Worm (Caenorhabditis elegans) whole organism, L4 larva: ENCODE results near the gene mks-2.

Experiments
- F10B5.3 ChIP-seq: sonication (generic microtip); optimal IDR thresholded peaks from 2 replicates; lab custom pipeline; 2016; ENCODE audit warnings: mild to moderate bottlenecking, missing genetic modification characterization, missing compliant biosample characterization
- F37D6.2 ChIP-seq: sonication (generic microtip); optimal IDR thresholded peaks from 2 replicates; lab custom pipeline; 2016; ENCODE audit warnings: mild to moderate bottlenecking, missing genetic modification characterization, missing compliant biosample characterization
- F44E2.7 ChIP-seq: fragments of 200-800 bp; sonication (Bioruptor generic); IDR thresholded peaks from 2 replicates; pipeline ENCODE4 v2.1.2; 2022; ENCODE audit warnings: missing genetic modification characterization, missing compliant biosample characterization
- T26A8.4 ChIP-seq: fragments of 200-800 bp; sonication (Bioruptor generic); IDR thresholded peaks from 2 replicates; pipeline ENCODE4 v1.3.6; 2022; ENCODE audit warnings: missing genetic modification characterization, missing compliant biosample characterization
- Y105C5A.15 ChIP-seq: fragments of 200-800 bp; sonication (Bioruptor generic); IDR thresholded peaks from 2 replicates; pipeline ENCODE4 v1.3.6; 2022; ENCODE audit warnings: missing genetic modification characterization, missing compliant biosample characterization
- Y5F2A.4 ChIP-seq: fragments of 200-800 bp; sonication (Bioruptor generic); optimal IDR thresholded peaks from 2 replicates; lab custom pipeline; 2018; ENCODE audit warnings: mild to moderate bottlenecking, missing genetic modification characterization, missing compliant biosample characterization
- aha-1 ChIP-seq: fragments of 150-350 bp; peaks from one replicate; lab custom pipeline; 2014; ENCODE audit warnings: missing biosample characterization, missing genetic modification characterization
- ama-1 ChIP-seq: fragments of 150-350 bp; optimal IDR thresholded peaks from 2 replicates; lab custom pipeline; 2014; ENCODE audit warnings: inconsistent platforms, mixed read lengths
- attf-4 ChIP-seq: sonication (generic microtip); optimal IDR thresholded peaks from 3 replicates; lab custom pipeline; 2017; ENCODE audit warnings: missing biosample characterization, missing genetic modification characterization
- ceh-62 ChIP-seq: sonication (generic microtip); optimal IDR thresholded peaks from 2 replicates; lab custom pipeline; 2017; ENCODE audit warnings: missing biosample characterization, missing genetic modification characterization
- ceh-82 ChIP-seq: sonication (generic microtip); optimal IDR thresholded peaks from 2 replicates; lab custom pipeline; 2017; ENCODE audit warnings: missing biosample characterization, missing genetic modification characterization
- daf-8 ChIP-seq: fragments of 200-800 bp; sonication (Bioruptor generic); IDR thresholded peaks from 2 replicates; pipeline ENCODE4 v1.3.6; 2022; ENCODE audit warnings: missing genetic modification characterization, missing compliant biosample characterization
- duxl-1 ChIP-seq: sonication (generic microtip); optimal IDR thresholded peaks from 2 replicates; lab custom pipeline; 2016; ENCODE audit warnings: mild to moderate bottlenecking, missing genetic modification characterization, moderate library complexity, missing compliant biosample characterization; ENCODE audit not compliant: poor library complexity
- egl-27 ChIP-seq: sonication (generic microtip); optimal IDR thresholded peaks from 3 replicates; lab custom pipeline; 2017; ENCODE audit warnings: missing biosample characterization, missing genetic modification reagents, missing genetic modification characterization
- egl-43 ChIP-seq: fragments of 200-800 bp; sonication (Bioruptor generic); IDR thresholded peaks from 2 replicates; pipeline ENCODE4 v1.3.6; 2022; ENCODE audit warnings: missing genetic modification reagents, missing genetic modification characterization, missing compliant biosample characterization
- hif-1 ChIP-seq, 2 experiments: sonication (generic microtip); optimal IDR thresholded peaks; 2 replicates each; lab custom pipeline; 2016 to 2017; ENCODE audit warnings: missing compliant biosample characterization in 2 of 2, missing genetic modification characterization in 2 of 2, missing genetic modification reagents in 2 of 2, missing genotype in 2 of 2, mild to moderate bottlenecking in 1 of 2
- hlh-11 ChIP-seq: fragments of 200-800 bp; sonication (Bioruptor generic); optimal IDR thresholded peaks from 2 replicates; lab custom pipeline; 2018; ENCODE audit warnings: mild to moderate bottlenecking, missing genetic modification characterization, missing compliant biosample characterization
- hlh-30 ChIP-seq: sonication (generic microtip); optimal IDR thresholded peaks from 2 replicates; lab custom pipeline; 2017; ENCODE audit warnings: antibody characterized with exemption, mild to moderate bottlenecking, missing genetic modification characterization, missing compliant biosample characterization; ENCODE audit not compliant: insufficient read depth
- jun-1 ChIP-seq: fragments of 150-350 bp; optimal IDR thresholded peaks from 2 replicates; lab custom pipeline; 2014; ENCODE audit warnings: missing biosample characterization, missing genetic modification reagents, missing genetic modification characterization
- lim-7 ChIP-seq: fragments of 200-800 bp; sonication (Bioruptor generic); IDR thresholded peaks from 2 replicates; pipeline ENCODE4 v1.3.6; 2022; ENCODE audit warnings: missing genetic modification characterization, missing compliant biosample characterization
- lin-15B ChIP-seq: fragments of 150-350 bp; sonication (generic microtip); optimal IDR thresholded peaks from 3 replicates; lab custom pipeline; 2014; ENCODE audit warnings: missing biosample characterization, missing genetic modification characterization
- lin-38 ChIP-seq: fragments of 200-800 bp; sonication (Bioruptor generic); IDR thresholded peaks from 2 replicates; pipeline ENCODE4 v1.3.6; 2022; ENCODE audit warnings: missing genetic modification reagents, missing genetic modification characterization, missing compliant biosample characterization
- lir-3 ChIP-seq: sonication (generic microtip); optimal IDR thresholded peaks from 2 replicates; lab custom pipeline; 2016; ENCODE audit warnings: mild to moderate bottlenecking, missing genetic modification characterization, missing compliant biosample characterization
- madf-5 ChIP-seq, 2 experiments: fragments of 200-800 bp; sonication (Bioruptor generic); IDR thresholded peaks; 2 replicates each; pipeline ENCODE4 v1.3.6; 2022; ENCODE audit warnings: missing compliant biosample characterization in 2 of 2, missing genetic modification characterization in 2 of 2
- mdl-1 ChIP-seq, 2 experiments: fragments of 150-350 bp in 1 of 2; sonication (generic microtip) in 1 of 2; optimal IDR thresholded peaks; 2 replicates each; lab custom pipeline; 2014 to 2017; ENCODE audit warnings: missing biosample characterization in 2 of 2, missing genetic modification characterization in 2 of 2
- mdt-29 ChIP-seq: fragments of 200-800 bp; sonication (Bioruptor generic); IDR thresholded peaks from 2 replicates; pipeline ENCODE4 v1.3.6; 2022; ENCODE audit warnings: missing genetic modification reagents, missing genetic modification characterization, missing compliant biosample characterization
- mes-2 ChIP-seq: sonication (generic microtip); optimal IDR thresholded peaks from 2 replicates; lab custom pipeline; 2016; ENCODE audit warnings: missing genotype, mild to moderate bottlenecking, missing genetic modification characterization, missing compliant biosample characterization; ENCODE audit not compliant: poor library complexity, severe bottlenecking
- mxl-3 ChIP-seq: fragments of 200-800 bp; sonication (Bioruptor generic); optimal IDR thresholded peaks from 2 replicates; lab custom pipeline; 2018; ENCODE audit warnings: mild to moderate bottlenecking, missing genetic modification characterization, missing compliant biosample characterization
- nhr-11 ChIP-seq: fragments of 150-350 bp; optimal IDR thresholded peaks from 2 replicates; lab custom pipeline; 2014; ENCODE audit warnings: missing biosample characterization, missing genetic modification characterization
- nhr-237 ChIP-seq: sonication (generic microtip); optimal IDR thresholded peaks from 2 replicates; lab custom pipeline; 2017; ENCODE audit warnings: missing biosample characterization, missing genetic modification characterization
- nhr-25 ChIP-seq: sonication (generic microtip); optimal IDR thresholded peaks from 2 replicates; lab custom pipeline; 2017; ENCODE audit warnings: missing genetic modification characterization, mild to moderate bottlenecking, missing compliant biosample characterization, antibody characterized with exemption, moderate library complexity, borderline replicate concordance; ENCODE audit not compliant: insufficient read depth
- nhr-41 ChIP-seq: fragments of 200-800 bp; sonication (Bioruptor generic); IDR thresholded peaks from 2 replicates; pipeline ENCODE4 v1.3.6; 2022; ENCODE audit warnings: missing genetic modification reagents, missing genetic modification characterization, missing compliant biosample characterization
- nhr-76 ChIP-seq: fragments of 150-350 bp; optimal IDR thresholded peaks from 2 replicates; lab custom pipeline; 2014; ENCODE audit warnings: missing biosample characterization, missing genetic modification characterization
- pha-4 ChIP-seq, 2 experiments: fragments of 150-350 bp in 1 of 2; fragments of 200-800 bp in 1 of 2; sonication (Bioruptor generic) in 1 of 2; IDR thresholded peaks in 1 of 2; optimal IDR thresholded peaks in 1 of 2; 2 replicates each; pipeline versions ENCODE4 v1.3.6 to Lab custom; 2014 to 2022; ENCODE audit warnings: missing genetic modification characterization in 2 of 2, missing genetic modification reagents in 2 of 2, missing biosample characterization in 1 of 2, missing compliant biosample characterization in 1 of 2
- php-3 ChIP-seq: fragments of 200-800 bp; sonication (Bioruptor generic); IDR thresholded peaks from 2 replicates; pipeline ENCODE4 v1.3.6; 2022; ENCODE audit warnings: missing genetic modification reagents, missing genetic modification characterization, missing compliant biosample characterization
- rbr-2 ChIP-seq: sonication (generic microtip); optimal IDR thresholded peaks from 2 replicates; lab custom pipeline; 2016; ENCODE audit warnings: missing genotype, missing genetic modification characterization, missing compliant biosample characterization
- sdz-12 ChIP-seq: fragments of 200-800 bp; sonication (Bioruptor generic); optimal IDR thresholded peaks from 2 replicates; lab custom pipeline; 2018; ENCODE audit warnings: mild to moderate bottlenecking, missing genetic modification characterization, missing compliant biosample characterization
- snpc-1.2 ChIP-seq: fragments of 200-800 bp; sonication (Bioruptor generic); IDR thresholded peaks from 2 replicates; pipeline ENCODE4 v1.3.6; 2022; ENCODE audit warnings: missing genetic modification reagents, missing genetic modification characterization, missing compliant biosample characterization
- snpc-4 ChIP-seq: fragments of 150-350 bp; optimal IDR thresholded peaks from 2 replicates; lab custom pipeline; 2014; ENCODE audit warnings: missing biosample characterization, missing genetic modification characterization
- unc-130 ChIP-seq: sonication (generic microtip); optimal IDR thresholded peaks from 2 replicates; lab custom pipeline; 2016; ENCODE audit warnings: missing genetic modification reagents, missing genetic modification characterization, missing compliant biosample characterization
- unc-39 ChIP-seq: sonication (generic microtip); optimal IDR thresholded peaks from 2 replicates; lab custom pipeline; 2017; ENCODE audit warnings: missing biosample characterization, missing genetic modification characterization
- unc-62 ChIP-seq, 3 experiments: fragments of 150-350 bp in 1 of 3; sonication (generic microtip); optimal IDR thresholded peaks in 2 of 3; peaks in 1 of 3; 1 replicate in 1 of 3; 2 replicates in 2 of 3; lab custom pipeline; 2014 to 2017; ENCODE audit warnings: missing biosample characterization in 3 of 3, missing genetic modification characterization in 3 of 3, missing genetic modification reagents in 3 of 3, missing genotype in 1 of 3
- vab-7 ChIP-seq: fragments of 200-800 bp; sonication (Bioruptor generic); IDR thresholded peaks from 2 replicates; pipeline ENCODE4 v1.3.6; 2022; ENCODE audit warnings: missing genetic modification reagents, missing genetic modification characterization, missing compliant biosample characterization
- zag-1 ChIP-seq: fragments of 150-350 bp; optimal IDR thresholded peaks from 2 replicates; lab custom pipeline; 2014; ENCODE audit warnings: missing biosample characterization, missing genetic modification characterization
- zfp-3 ChIP-seq: fragments of 200-800 bp; sonication (Bioruptor generic); conservative IDR thresholded peaks from 2 replicates; pipeline ENCODE4 v1.3.6; 2022; ENCODE audit warnings: missing genetic modification reagents, missing genetic modification characterization, missing compliant biosample characterization
- zip-11 ChIP-seq: fragments of 200-800 bp; sonication (Bioruptor generic); IDR thresholded peaks from 2 replicates; pipeline ENCODE4 v1.3.6; 2022; ENCODE audit warnings: missing genetic modification characterization, missing compliant biosample characterization
- zip-2 ChIP-seq: fragments of 150-350 bp; optimal IDR thresholded peaks from 2 replicates; lab custom pipeline; 2014; ENCODE audit warnings: missing biosample characterization, missing genetic modification characterization
- ztf-11 ChIP-seq: fragments of 150-350 bp; optimal IDR thresholded peaks from 2 replicates; lab custom pipeline; 2014; ENCODE audit warnings: missing biosample characterization, missing genetic modification characterization
- ztf-7 ChIP-seq: fragments of 150-350 bp; optimal IDR thresholded peaks from 2 replicates; lab custom pipeline; 2014; ENCODE audit warnings: missing biosample characterization, missing genetic modification characterization

mks-2 gene

DNA sequence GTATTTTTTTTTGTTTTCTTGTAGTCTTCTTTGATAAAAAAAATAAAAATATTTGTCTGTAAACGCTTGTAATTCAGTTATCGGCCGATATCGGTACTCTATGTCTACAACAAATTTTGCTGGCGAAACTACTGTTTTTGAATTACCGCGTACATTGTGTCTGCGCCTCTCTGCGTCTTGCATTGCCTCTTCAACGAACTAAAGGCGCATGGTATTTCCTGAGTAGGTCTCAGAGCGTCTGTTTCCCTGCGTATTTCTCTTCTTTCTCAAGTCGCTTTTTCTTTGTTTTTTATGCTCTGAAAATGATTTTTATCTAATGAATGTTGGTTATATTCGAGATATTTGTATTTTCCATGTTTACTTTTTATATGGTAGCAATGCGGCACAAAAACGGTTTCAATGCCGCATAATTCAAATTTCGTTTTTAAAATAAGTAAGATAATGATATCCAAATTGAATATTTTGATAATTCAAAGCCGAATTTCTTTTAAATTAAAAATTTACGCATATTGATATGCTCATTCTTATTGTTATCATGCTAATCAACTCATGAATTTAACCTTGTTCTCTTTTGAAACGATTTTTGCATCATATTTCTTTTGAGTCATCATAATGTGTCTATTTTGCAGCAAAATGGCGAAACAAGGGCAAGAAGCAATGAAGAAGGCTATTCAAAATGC, 31.7 kb upstream of the mks-2 start, which contains the start of gene phb-2 (continued):
- TF ChIP-seq Y5F2A.4 (GFP tag; lab: Kevin White, UChicago) (no peak), aha-1 (tag; lab: Kevin White, UChicago) (peak; percentile 95), F10B5.3 (no peak), daf-8 (GFP tag; lab: Robert Waterston, UW) (no peak), Y105C5A.15 (GFP tag; lab: Robert Waterston, UW) (no peak), unc-39 (tag; lab: Kevin White, UChicago) (no peak), mdt-29 (GFP tag; lab: Robert Waterston, UW) (no peak), snpc-4 (tag; lab: Kevin White, UChicago) (no peak), ztf-7 (no peak), ceh-62 (no peak), madf-5 (GFP tag; IDR thresholded peaks at IDR 0.05; lab: Robert Waterston, UW) (no peak), rbr-2 (tag; lab: Kevin White, UChicago) (peak; percentile 68), attf-4 (tag; lab: Kevin White, UChicago) (no peak), ztf-11 (tag; lab: Kevin White, UChicago) (no peak), zfp-3 (GFP tag; lab: Robert Waterston, UW) (no peak), zag-1 (tag; lab: Kevin White, UChicago) (no peak), F37D6.2 (tag; lab: Kevin White, UChicago) (no peak), unc-130 (GFP tag; lab: Kevin White, UChicago) (peak; percentile 55), hlh-11 (tag; lab: Kevin White, UChicago) (peak; percentile 53), nhr-11 (tag; lab: Kevin White, UChicago) (peak; percentile 41), lir-3 (tag; lab: Kevin White, UChicago) (no peak), hif-1 (tag; optimal IDR thresholded peaks at IDR 0.05; lab: Kevin White, UChicago) (peak in 1 of 2 experiments; percentile 45), mdl-1 (tag; optimal IDR thresholded peaks at IDR 0.05; lab: Kevin White, UChicago) (peak in 1 of 2 experiments; percentile 0), egl-43 (GFP tag; lab: Robert Waterston, UW) (no peak), sdz-12 (GFP tag; lab: Kevin White, UChicago) (no peak), F44E2.7 (no peak), egl-27 (tag; lab: Kevin White, UChicago) (no peak), zip-2 (tag; lab: Kevin White, UChicago) (no peak), nhr-25 (peak; percentile 54), nhr-237 (no peak), php-3 (GFP tag; lab: Robert Waterston, UW) (0 out of 2 replicates have a peak, but pooled peaks have one; percentile 34), T26A8.4 (GFP tag; lab: Robert Waterston, UW) (peak; percentile 70), ama-1 (lab: Kevin White, UChicago) (peak; percentile 60), nhr-76 (tag; lab: Kevin White, UChicago) (no peak), duxl-1 (tag; lab: Kevin White, UChicago) (peak; percentile 40), lim-7 (GFP tag; lab: Robert Waterston, UW) (no peak), mxl-3 (GFP tag; lab: Kevin White, UChicago) (no peak)

ce11 chrII:6248503-6248902, 29.3 kb upstream of the mks-2 start:
- peak; percentile 57; the same call in 1 of the 2 replicates for TF ChIP-seq pha-4 (GFP tag; IDR thresholded peaks at IDR 0.05; lab: Robert Waterston, UW)
- TF ChIP-seq pha-4 (tag; optimal IDR thresholded peaks at IDR 0.05; lab: Kevin White, UChicago) = no peak
- TF ChIP-seq T26A8.4 (GFP tag; lab: Robert Waterston, UW) = no peak
- TF ChIP-seq lin-38 (GFP tag; lab: Robert Waterston, UW) = peak; percentile 70
- TF ChIP-seq duxl-1 (tag; lab: Kevin White, UChicago) = peak; percentile 18
- no peak for TF ChIP-seq hif-1 (tag; optimal IDR thresholded peaks at IDR 0.05; lab: Kevin White, UChicago)
- no peak; the same call in 1 of the 2 replicates for TF ChIP-seq vab-7 (GFP tag; lab: Robert Waterston, UW)
- 0 out of 2 replicates have a peak, but pooled peaks have one; percentile 16 for TF ChIP-seq nhr-41
- TF ChIP-seq snpc-1.2 (GFP tag; lab: Robert Waterston, UW) = peak; percentile 77
- TF ChIP-seq hlh-30 (tag; lab: Kevin White, UChicago) = peak; percentile 48
- no peak for TF ChIP-seq jun-1 (tag; lab: Kevin White, UChicago)
- TF ChIP-seq mes-2 = peak; percentile 73
- TF ChIP-seq lin-15B (tag; lab: Kevin White, UChicago) = no peak
- TF ChIP-seq zip-11 (GFP tag; lab: Robert Waterston, UW) = no peak
- TF ChIP-seq ceh-82 (tag; lab: Kevin White, UChicago) = no peak
- TF ChIP-seq unc-62 (GFP tag; optimal IDR thresholded peaks at IDR 0.05 in 1 of 2; lab: Kevin White, UChicago) = no peak
- no peak for TF ChIP-seq unc-62 (tag; optimal IDR thresholded peaks at IDR 0.05; lab: Kevin White, UChicago)
- TF ChIP-seq F44E2.7 = no peak
- no peak for TF ChIP-seq nhr-237
- peak in 1 of 2 experiments; percentile 69; a peak in 1 of 4 replicates for TF ChIP-seq madf-5 (GFP tag; IDR thresholded peaks at IDR 0.05; lab: Robert Waterston, UW)
